Worm (Caenorhabditis elegans) whole organism, dauer: ENCODE measurements around the gene M01B2.10.
"Not testable (repeated sequence)": the region's sequence is repeated elsewhere in the genome, so short reads cannot be mapped to it uniquely, and the experiment has no call there.

Experiments used
- unc-62 ChIP-seq: sonication (generic microtip); optimal IDR thresholded peaks from 2 replicates; lab custom pipeline; 2017; ENCODE audit warnings: missing biosample characterization, missing genetic modification reagents, missing genetic modification characterization

The M01B2.10 gene

ce11 chrV:15262336-15262735 lies at the start of gene M01B2.10:
Gene M01B2.10 (minus strand): TSS chrV:15262436.
- not testable (repeated sequence) for TF ChIP-seq unc-62 (GFP tag; lab: Kevin White, UChicago)

- no peak for TF ChIP-seq unc-62 (GFP tag; lab: Kevin White, UChicago)
Measured at ce11 chrV:15310780-15311179, 48.5 kb upstream of the M01B2.10 start, which contains the start of gene irld-62. Gene irld-62 (plus strand): TSS chrV:15311080.

ce11 chrV:15309011-15309410 lies 46.8 kb upstream of the M01B2.10 start, which contains the start of gene srz-10:
Gene srz-10 (minus strand): TSS chrV:15309098.
- TF ChIP-seq unc-62 (GFP tag; lab: Kevin White, UChicago) = no peak

ce11 chrV:15306745-15307144 lies 44.5 kb upstream of the M01B2.10 start, which contains the start of gene T26H8.4:
Gene T26H8.4 (minus strand): TSS chrV:15306845.
- no peak for TF ChIP-seq unc-62 (GFP tag; lab: Kevin White, UChicago)

- TF ChIP-seq unc-62 (GFP tag; lab: Kevin White, UChicago) = no peak
Measured at ce11 chrV:15305502-15305901, 43.3 kb upstream of the M01B2.10 start, which contains the start of gene T26H8.5. Gene T26H8.5 (minus strand): TSS chrV:15305602.

ce11 chrV:15303625-15304024 lies 41.4 kb upstream of the M01B2.10 start, which contains the start of gene srx-48:
Gene srx-48 (minus strand): TSS chrV:15303725.
- TF ChIP-seq unc-62 (GFP tag; lab: Kevin White, UChicago) = no peak

- TF ChIP-seq unc-62 (GFP tag; lab: Kevin White, UChicago) = no peak
Measured at ce11 chrV:15298597-15298996, 36.4 kb upstream of the M01B2.10 start, which contains the start of gene cpr-3. Gene cpr-3 (minus strand): TSS chrV:15298700.

ce11 chrV:15293865-15294264 lies 31.6 kb upstream of the M01B2.10 start, which contains the start of gene str-96:
Gene str-96 (minus strand): TSS chrV:15293965.
- TF ChIP-seq unc-62 (GFP tag; lab: Kevin White, UChicago) = no peak

- TF ChIP-seq unc-62 (GFP tag; lab: Kevin White, UChicago) = no peak
Measured at ce11 chrV:15290995-15291394, 28.8 kb upstream of the M01B2.10 start, which contains the start of gene cyp-34A2. Gene cyp-34A2 (minus strand): TSS chrV:15291095.

ce11 chrV:15287856-15288255 lies 25.6 kb upstream of the M01B2.10 start, which contains the start of gene cyp-34A1:
Gene cyp-34A1 (minus strand): TSS chrV:15287956.
- no peak for TF ChIP-seq unc-62 (GFP tag; lab: Kevin White, UChicago)

ce11 chrV:15285984-15286383 lies 23.7 kb upstream of the M01B2.10 start:
- no peak for TF ChIP-seq unc-62 (GFP tag; lab: Kevin White, UChicago)

ce11 chrV:15281279-15281949 lies 19.2 kb upstream of the M01B2.10 start, which contains the start of the genes srw-19 and srx-51:
Gene srw-19 (minus strand): TSS chrV:15281379.
Gene srx-51 (plus strand): TSS chrV:15281899.
- no peak for TF ChIP-seq unc-62 (GFP tag; lab: Kevin White, UChicago)

ce11 chrV:15276915-15277314 lies 14.7 kb upstream of the M01B2.10 start, which contains the start of gene srw-17:
Gene srw-17 (minus strand): TSS chrV:15277015.
- no peak for TF ChIP-seq unc-62 (GFP tag; lab: Kevin White, UChicago)

ce11 chrV:15274757-15275156 lies 12.5 kb upstream of the M01B2.10 start, which contains the start of gene srw-16:
Gene srw-16 (minus strand): TSS chrV:15274857.
- no peak for TF ChIP-seq unc-62 (GFP tag; lab: Kevin White, UChicago)

- no peak for TF ChIP-seq unc-62 (GFP tag; lab: Kevin White, UChicago)
Measured at ce11 chrV:15272263-15272662, 10.0 kb upstream of the M01B2.10 start, which contains the start of gene T10H4.4. Gene T10H4.4 (minus strand): TSS chrV:15272363.

ce11 chrV:15268302-15268701 lies 6.1 kb upstream of the M01B2.10 start, which contains the start of gene srw-22:
Gene srw-22 (plus strand): TSS chrV:15268602.
- TF ChIP-seq unc-62 (GFP tag; lab: Kevin White, UChicago) = no peak
